Worm (Caenorhabditis elegans) whole organism, young adult: ENCODE results near the gene F42F12.3.
A peak's percentile ranks its signal among the peaks of the same experiment; 100 is the strongest.

Experiments
- B0336.3 ChIP-seq: fragments of 200-800 bp; sonication (Bioruptor generic); IDR thresholded peaks from 2 replicates; pipeline ENCODE4 v1.3.6; 2022; ENCODE audit warnings: missing genetic modification characterization, missing compliant biosample characterization
- F37B4.10 ChIP-seq: fragments of 200-800 bp; sonication (Bioruptor generic); IDR thresholded peaks from 2 replicates; pipeline ENCODE4 v1.3.6; 2022; ENCODE audit warnings: missing genetic modification characterization, missing compliant biosample characterization
- F39B2.1 ChIP-seq: fragments of 200-800 bp; sonication (Bioruptor generic); IDR thresholded peaks from 2 replicates; pipeline ENCODE4 v1.3.6; 2022; ENCODE audit warnings: missing genetic modification reagents, missing genetic modification characterization, missing compliant biosample characterization
- F49E8.2 ChIP-seq: sonication (generic microtip); optimal IDR thresholded peaks from 3 replicates; lab custom pipeline; 2017; ENCODE audit warnings: missing genetic modification characterization, mild to moderate bottlenecking, missing compliant biosample characterization, antibody characterized with exemption, moderate library complexity; ENCODE audit not compliant: insufficient read depth
- F52B5.7 ChIP-seq: sonication (generic microtip); optimal IDR thresholded peaks from 2 replicates; lab custom pipeline; 2016; ENCODE audit warnings: mild to moderate bottlenecking, missing genetic modification characterization, missing compliant biosample characterization
- F57A8.1 ChIP-seq: fragments of 200-800 bp; sonication (Bioruptor generic); optimal IDR thresholded peaks from 2 replicates; lab custom pipeline; 2018; ENCODE audit warnings: mild to moderate bottlenecking, missing genetic modification characterization, moderate library complexity, missing compliant biosample characterization
- F57C9.4 ChIP-seq: sonication (generic microtip); optimal IDR thresholded peaks from 2 replicates; lab custom pipeline; 2017; ENCODE audit warnings: mild to moderate bottlenecking, missing genetic modification characterization, missing compliant biosample characterization
- T26A5.8 ChIP-seq: sonication (generic microtip); optimal IDR thresholded peaks from 2 replicates; lab custom pipeline; 2016; ENCODE audit warnings: missing genetic modification characterization, missing compliant biosample characterization
- Y56A3A.18 ChIP-seq: fragments of 200-800 bp; sonication (Bioruptor generic); IDR thresholded peaks from 2 replicates; pipeline ENCODE4 v1.3.6; 2022; ENCODE audit warnings: missing genetic modification reagents, missing genetic modification characterization, missing compliant biosample characterization
- Y79H2A.3 ChIP-seq: fragments of 200-800 bp; sonication (Bioruptor generic); conservative IDR thresholded peaks from 2 replicates; pipeline ENCODE4 v1.3.6; 2022; ENCODE audit warnings: missing genetic modification reagents, missing genetic modification characterization, missing compliant biosample characterization
- aptf-2 ChIP-seq: fragments of 200-800 bp; sonication (Bioruptor generic); conservative IDR thresholded peaks from 2 replicates; pipeline ENCODE4 v1.3.6; 2022; ENCODE audit warnings: missing genetic modification reagents, missing genetic modification characterization, missing compliant biosample characterization
- atf-7 ChIP-seq: sonication (generic microtip); optimal IDR thresholded peaks from 2 replicates; lab custom pipeline; 2017; ENCODE audit warnings: mild to moderate bottlenecking, missing genetic modification characterization, missing compliant biosample characterization
- attf-5 ChIP-seq: fragments of 200-800 bp; sonication (Bioruptor generic); optimal IDR thresholded peaks from 2 replicates; lab custom pipeline; 2018; ENCODE audit warnings: mild to moderate bottlenecking, missing genetic modification characterization, missing compliant biosample characterization
- cebp-1 ChIP-seq, 2 experiments: fragments of 200-800 bp in 1 of 2; sonication (Bioruptor generic) in 1 of 2; sonication (generic microtip) in 1 of 2; IDR thresholded peaks in 1 of 2; optimal IDR thresholded peaks in 1 of 2; 2 replicates each; pipeline versions ENCODE4 v1.3.6 to Lab custom; 2017 to 2022; ENCODE audit warnings: missing compliant biosample characterization in 2 of 2, missing genetic modification characterization in 2 of 2, mild to moderate bottlenecking in 1 of 2, missing genetic modification reagents in 1 of 2, moderate library complexity in 1 of 2
- ceh-27 ChIP-seq: fragments of 200-800 bp; sonication (Bioruptor generic); optimal IDR thresholded peaks from 2 replicates; lab custom pipeline; 2018; ENCODE audit warnings: mild to moderate bottlenecking, missing genetic modification characterization, moderate library complexity, missing compliant biosample characterization
- ceh-79 ChIP-seq: sonication (generic microtip); optimal IDR thresholded peaks from 2 replicates; lab custom pipeline; 2017; ENCODE audit warnings: mild to moderate bottlenecking, missing genetic modification characterization, missing compliant biosample characterization
- ceh-91 ChIP-seq: fragments of 200-800 bp; sonication (Bioruptor generic); IDR thresholded peaks from 2 replicates; pipeline ENCODE4 v1.3.6; 2022; ENCODE audit warnings: missing genetic modification reagents, missing genetic modification characterization, missing compliant biosample characterization
- chd-7 ChIP-seq: sonication (generic microtip); optimal IDR thresholded peaks from 2 replicates; lab custom pipeline; 2016; ENCODE audit warnings: mild to moderate bottlenecking, missing genetic modification characterization, moderate library complexity, missing compliant biosample characterization
- dox-1 ChIP-seq: fragments of 200-800 bp; sonication (Bioruptor generic); IDR thresholded peaks from 2 replicates; pipeline ENCODE4 v1.3.6; 2022; ENCODE audit warnings: missing genetic modification reagents, missing genetic modification characterization, missing compliant biosample characterization
- egl-44 ChIP-seq: fragments of 200-800 bp; sonication (Bioruptor generic); IDR thresholded peaks from 2 replicates; pipeline ENCODE4 v1.3.6; 2022; ENCODE audit warnings: missing genetic modification reagents, missing genetic modification characterization, missing compliant biosample characterization
- ekl-4 ChIP-seq: fragments of 200-800 bp; sonication (Bioruptor generic); IDR thresholded peaks from 2 replicates; pipeline ENCODE4 v1.3.6; 2022; ENCODE audit warnings: missing genetic modification reagents, missing genetic modification characterization, missing compliant biosample characterization
- fkh-3 ChIP-seq: sonication (generic microtip); optimal IDR thresholded peaks from 2 replicates; lab custom pipeline; 2016; ENCODE audit warnings: mild to moderate bottlenecking, missing genetic modification characterization, missing compliant biosample characterization
- gei-17 ChIP-seq: fragments of 200-800 bp; sonication (Bioruptor generic); optimal IDR thresholded peaks from 2 replicates; lab custom pipeline; 2018; ENCODE audit warnings: mild to moderate bottlenecking, missing genetic modification characterization, missing compliant biosample characterization
- hmg-20 ChIP-seq: fragments of 200-800 bp; sonication (Bioruptor generic); IDR thresholded peaks from 2 replicates; pipeline ENCODE4 v1.3.6; 2022; ENCODE audit warnings: missing genetic modification reagents, missing genetic modification characterization, missing compliant biosample characterization
- hsf-1 ChIP-seq: fragments of 200-800 bp; sonication (Bioruptor generic); IDR thresholded peaks from 2 replicates; pipeline ENCODE4 v1.3.6; 2022; ENCODE audit warnings: missing genetic modification reagents, missing genetic modification characterization, missing compliant biosample characterization
- let-607 ChIP-seq, 2 experiments: fragments of 200-800 bp in 1 of 2; sonication (Bioruptor generic) in 1 of 2; sonication (generic microtip) in 1 of 2; optimal IDR thresholded peaks; 2 replicates each; lab custom pipeline; 2016 to 2018; ENCODE audit warnings: mild to moderate bottlenecking in 2 of 2, missing compliant biosample characterization in 2 of 2, missing genetic modification characterization in 2 of 2, moderate library complexity in 2 of 2, missing genotype in 1 of 2
- lin-35 ChIP-seq, 3 experiments: fragments of 150-350 bp in 2 of 3; sonication (generic microtip) in 1 of 3; optimal IDR thresholded peaks; 2 replicates each; lab custom pipeline; 2014 to 2018; ENCODE audit warnings: missing biosample characterization in 3 of 3, missing genetic modification characterization in 3 of 3, missing genetic modification reagents in 3 of 3
- lsl-1 ChIP-seq: fragments of 200-800 bp; sonication (Bioruptor generic); optimal IDR thresholded peaks from 2 replicates; lab custom pipeline; 2018; ENCODE audit warnings: mild to moderate bottlenecking, missing genetic modification characterization, moderate library complexity, missing compliant biosample characterization
- madf-10 ChIP-seq: sonication (generic microtip); optimal IDR thresholded peaks from 2 replicates; lab custom pipeline; 2016; ENCODE audit warnings: mild to moderate bottlenecking, missing genetic modification characterization, missing compliant biosample characterization
- mcd-1 ChIP-seq: fragments of 200-800 bp; sonication (Bioruptor generic); IDR thresholded peaks from 2 replicates; pipeline ENCODE4 v1.3.6; 2022; ENCODE audit warnings: missing genetic modification reagents, missing genetic modification characterization, missing compliant biosample characterization
- nfya-2 ChIP-seq: fragments of 200-800 bp; sonication (Bioruptor generic); IDR thresholded peaks from 2 replicates; pipeline ENCODE4 v1.3.6; 2022; ENCODE audit warnings: missing genetic modification reagents, missing genetic modification characterization, missing compliant biosample characterization
- nfyb-1 ChIP-seq: fragments of 200-800 bp; sonication (Bioruptor generic); IDR thresholded peaks from 2 replicates; pipeline ENCODE4 v1.3.6; 2022; ENCODE audit warnings: missing genetic modification reagents, missing genetic modification characterization, missing compliant biosample characterization
- nhr-120 ChIP-seq: fragments of 200-800 bp; sonication (Bioruptor generic); IDR thresholded peaks from 2 replicates; pipeline ENCODE4 v1.3.6; 2022; ENCODE audit warnings: missing genetic modification characterization, missing compliant biosample characterization
- nhr-90 ChIP-seq: sonication (generic microtip); optimal IDR thresholded peaks from 2 replicates; lab custom pipeline; 2016; ENCODE audit warnings: missing genotype, mild to moderate bottlenecking, missing genetic modification characterization, missing compliant biosample characterization
- pha-4 ChIP-seq: fragments of 150-350 bp; sonication (generic microtip); optimal IDR thresholded peaks from 2 replicates; lab custom pipeline; 2014; ENCODE audit warnings: missing biosample characterization, missing genetic modification reagents, missing genetic modification characterization
- rec-8 ChIP-seq, 2 experiments: sonication (generic microtip); optimal IDR thresholded peaks; 2 replicates each; lab custom pipeline; 2016; ENCODE audit warnings: mild to moderate bottlenecking in 2 of 2, missing genetic modification characterization in 2 of 2, missing genetic modification reagents in 2 of 2, missing genotype in 2 of 2, missing biosample characterization in 1 of 2, missing compliant biosample characterization in 1 of 2, moderate library complexity in 1 of 2
- sea-2 ChIP-seq: fragments of 200-800 bp; sonication (Bioruptor generic); IDR thresholded peaks from 2 replicates; pipeline ENCODE4 v1.3.6; 2022; ENCODE audit warnings: missing genetic modification characterization, missing compliant biosample characterization
- snpc-1.1 ChIP-seq: sonication (generic microtip); optimal IDR thresholded peaks from 2 replicates; lab custom pipeline; 2017; ENCODE audit warnings: missing genetic modification characterization, mild to moderate bottlenecking, missing compliant biosample characterization, antibody characterized with exemption, moderate library complexity, missing genotype, missing genetic modification reagents; ENCODE audit not compliant: insufficient read depth
- snpc-3.4 ChIP-seq: sonication (generic microtip); optimal IDR thresholded peaks from 2 replicates; lab custom pipeline; 2017; ENCODE audit warnings: missing genetic modification characterization, mild to moderate bottlenecking, missing compliant biosample characterization, antibody characterized with exemption, moderate library complexity, missing genotype, missing genetic modification reagents
- snpc-4 ChIP-seq, 5 experiments: fragments of 150-350 bp in 1 of 5; sonication (generic microtip) in 4 of 5; optimal IDR thresholded peaks; 2 replicates each; lab custom pipeline; 2014 to 2018; ENCODE audit warnings: missing genetic modification characterization in 5 of 5, missing biosample characterization in 3 of 5, antibody characterized with exemption in 2 of 5, mild to moderate bottlenecking in 2 of 5, missing compliant biosample characterization in 2 of 5, missing genotype in 2 of 5, moderate library complexity in 2 of 5, missing genetic modification reagents in 1 of 5
- somi-1 ChIP-seq: fragments of 200-800 bp; sonication (Bioruptor generic); optimal IDR thresholded peaks from 2 replicates; lab custom pipeline; 2018; ENCODE audit warnings: mild to moderate bottlenecking, missing genetic modification characterization, missing compliant biosample characterization
- sptf-2 ChIP-seq: fragments of 200-800 bp; sonication (Bioruptor generic); optimal IDR thresholded peaks from 2 replicates; lab custom pipeline; 2018; ENCODE audit warnings: mild to moderate bottlenecking, missing genetic modification characterization, missing compliant biosample characterization
- unc-130 ChIP-seq: sonication (generic microtip); optimal IDR thresholded peaks from 2 replicates; lab custom pipeline; 2016; ENCODE audit warnings: missing genetic modification reagents, missing genetic modification characterization, missing compliant biosample characterization
- ztf-18 ChIP-seq: sonication (generic microtip); optimal IDR thresholded peaks from 2 replicates; lab custom pipeline; 2016; ENCODE audit warnings: missing genotype, mild to moderate bottlenecking, missing genetic modification characterization, missing compliant biosample characterization
- ztf-28 ChIP-seq: fragments of 200-800 bp; sonication (Bioruptor generic); IDR thresholded peaks from 2 replicates; pipeline ENCODE4 v1.3.6; 2022; ENCODE audit warnings: missing genetic modification reagents, missing genetic modification characterization, missing compliant biosample characterization
- ztf-6 ChIP-seq: fragments of 200-800 bp; sonication (Bioruptor generic); IDR thresholded peaks from 2 replicates; pipeline ENCODE4 v1.3.6; 2022; ENCODE audit warnings: missing genetic modification reagents, missing genetic modification characterization, missing compliant biosample characterization

Gene F42F12.3

DNA sequence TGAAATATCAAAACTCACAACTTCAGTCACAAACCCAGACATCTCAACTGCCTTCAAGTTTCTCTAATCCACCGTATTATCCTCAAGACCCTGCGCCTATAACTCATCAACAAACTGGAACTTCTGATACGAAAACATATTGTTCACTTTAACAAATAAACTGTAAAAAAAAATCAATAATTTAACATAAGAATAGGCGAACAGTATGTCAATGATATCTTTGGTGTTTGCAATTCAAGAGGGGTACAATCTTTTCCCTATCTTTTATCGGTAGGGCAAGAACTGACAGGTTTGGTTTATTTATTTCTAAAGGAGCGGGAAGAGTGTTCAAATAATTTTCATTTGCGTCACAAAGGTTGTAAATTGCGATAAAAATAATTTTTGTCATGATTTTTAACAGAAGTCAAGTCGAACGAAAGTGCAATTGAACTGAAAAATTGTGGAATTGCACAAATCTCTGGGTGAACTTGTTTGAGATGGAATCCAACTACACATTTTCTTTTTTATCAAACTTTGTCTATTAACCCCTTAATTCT lies 12.6 kb downstream of the F42F12.3 start (continued):
- peak; percentile 95 for TF ChIP-seq nfyb-1
- TF ChIP-seq nfya-2 (GFP tag; lab: Robert Waterston, UW): no peak
- TF ChIP-seq gei-17: peak; percentile 97
- TF ChIP-seq nhr-120 (GFP tag; lab: Robert Waterston, UW): no peak
- TF ChIP-seq F57C9.4 (tag; lab: Kevin White, UChicago): peak; percentile 71
- TF ChIP-seq mcd-1: peak; percentile 82
- TF ChIP-seq ztf-18 (tag; lab: Kevin White, UChicago): peak; percentile 79
- no peak for TF ChIP-seq aptf-2
- no peak for TF ChIP-seq Y79H2A.3 (GFP tag; lab: Robert Waterston, UW)
- TF ChIP-seq somi-1: peak; percentile 97
- TF ChIP-seq lsl-1 (GFP tag; lab: Kevin White, UChicago): no peak
- TF ChIP-seq attf-5 (GFP tag; lab: Kevin White, UChicago): peak; percentile 54
- peak in 1 of 2 experiments; percentile 47 for TF ChIP-seq rec-8 (tag; optimal IDR thresholded peaks at IDR 0.05; lab: Kevin White, UChicago)
- peak; percentile 89 for TF ChIP-seq chd-7
- peak; percentile 77 for TF ChIP-seq F52B5.7
- no peak for TF ChIP-seq ztf-28
- TF ChIP-seq ztf-6 (GFP tag; lab: Robert Waterston, UW): 0 out of 2 replicates have a peak, but pooled peaks have one; percentile 62
- 0 out of 2 replicates have a peak, but pooled peaks have one; percentile 20 for TF ChIP-seq hsf-1 (GFP tag; lab: Robert Waterston, UW)
- peak; percentile 33 for TF ChIP-seq unc-130 (GFP tag; lab: Kevin White, UChicago)
- peak; percentile 96 for TF ChIP-seq madf-10 (tag; lab: Kevin White, UChicago)
- TF ChIP-seq lin-35 (GFP tag; optimal IDR thresholded peaks at IDR 0.05; lab: Kevin White, UChicago): peak in 2 of 3 experiments; percentile 86 to 98
- peak; percentile 38 for TF ChIP-seq sptf-2 (GFP tag; lab: Kevin White, UChicago)
- TF ChIP-seq Y56A3A.18 (GFP tag; lab: Robert Waterston, UW): peak; percentile 98
- no peak for TF ChIP-seq F39B2.1 (GFP tag; lab: Robert Waterston, UW)
- peak; percentile 51 for TF ChIP-seq snpc-4 (GFP tag; optimal IDR thresholded peaks at IDR 0.05; lab: Kevin White, UChicago)
- peak; percentile 71 to 86 (median 82) for TF ChIP-seq snpc-4 (tag; optimal IDR thresholded peaks at IDR 0.05; lab: Kevin White, UChicago)
- peak; percentile 91 for TF ChIP-seq nhr-90 (tag; lab: Kevin White, UChicago)
- TF ChIP-seq F49E8.2 (tag; lab: Kevin White, UChicago): no peak
- peak; percentile 96 for TF ChIP-seq dox-1
- TF ChIP-seq pha-4 (tag; lab: Kevin White, UChicago): peak; percentile 97
- peak; percentile 85 for TF ChIP-seq F57A8.1 (GFP tag; lab: Kevin White, UChicago)
- peak; percentile 76 to 93 for TF ChIP-seq let-607 (tag; optimal IDR thresholded peaks at IDR 0.05; lab: Kevin White, UChicago)
- peak; percentile 99 for TF ChIP-seq B0336.3 (GFP tag; lab: Robert Waterston, UW)
- peak; percentile 91 for TF ChIP-seq hmg-20 (GFP tag; lab: Robert Waterston, UW)
- TF ChIP-seq egl-44: peak; percentile 87
- TF ChIP-seq snpc-1.1 (tag; lab: Kevin White, UChicago): peak; percentile 53
- no peak for TF ChIP-seq F37B4.10
- TF ChIP-seq sea-2 (GFP tag; lab: Robert Waterston, UW): no peak
- peak; percentile 98 for TF ChIP-seq ceh-27 (GFP tag; lab: Kevin White, UChicago)
- TF ChIP-seq T26A5.8 (tag; lab: Kevin White, UChicago): no peak
- no peak for TF ChIP-seq fkh-3 (tag; lab: Kevin White, UChicago)
- TF ChIP-seq ceh-79 (tag; lab: Kevin White, UChicago): peak; percentile 86
- peak; percentile 78 for TF ChIP-seq cebp-1 (GFP tag; IDR thresholded peaks at IDR 0.05; lab: Robert Waterston, UW)
- TF ChIP-seq cebp-1 (tag; optimal IDR thresholded peaks at IDR 0.05; lab: Kevin White, UChicago): peak; percentile 96
- peak; percentile 98 for TF ChIP-seq atf-7 (tag; lab: Kevin White, UChicago)
- no peak for TF ChIP-seq ceh-91 (GFP tag; lab: Robert Waterston, UW)
- TF ChIP-seq snpc-3.4 (tag; lab: Kevin White, UChicago): peak; percentile 36
- peak; percentile 73 for TF ChIP-seq ekl-4 (GFP tag; lab: Robert Waterston, UW)
